Worm (Caenorhabditis elegans): Measurements from ENCODE around the gene F56D6.23.

Gene F56D6.23

DNA sequence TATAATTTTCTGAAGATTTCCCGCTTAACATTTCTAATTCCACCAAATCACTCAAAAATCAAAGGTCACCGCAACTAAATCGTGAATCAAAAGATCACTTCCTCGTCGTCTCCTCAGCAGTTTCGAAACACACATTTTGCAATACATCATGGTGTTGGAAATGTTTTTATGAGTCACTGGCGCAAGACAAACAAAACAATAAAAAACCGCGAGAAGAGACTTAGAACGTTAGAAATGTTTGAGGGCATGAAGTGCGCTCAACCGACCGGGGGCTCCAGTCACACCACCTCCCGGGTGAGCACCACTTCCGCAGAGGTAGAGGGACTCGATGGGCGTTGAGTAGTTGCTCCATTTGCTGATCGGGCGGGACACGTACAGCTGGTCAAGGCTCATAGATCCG is 43.0 kb upstream of the F56D6.23 start (continued):
- TF ChIP-seq cey-2 (tag; optimal IDR thresholded peaks at IDR 0.05; ENCODE audit: borderline replicate concordance, insufficient read depth) = no peak
- no peak for TF ChIP-seq zip-2 (tag; optimal IDR thresholded peaks at IDR 0.05)
- TF ChIP-seq lin-38 (GFP tag; IDR thresholded peaks at IDR 0.05) = no peak
- TF ChIP-seq daf-12 (tag; optimal IDR thresholded peaks at IDR 0.05) = no peak

DNA sequence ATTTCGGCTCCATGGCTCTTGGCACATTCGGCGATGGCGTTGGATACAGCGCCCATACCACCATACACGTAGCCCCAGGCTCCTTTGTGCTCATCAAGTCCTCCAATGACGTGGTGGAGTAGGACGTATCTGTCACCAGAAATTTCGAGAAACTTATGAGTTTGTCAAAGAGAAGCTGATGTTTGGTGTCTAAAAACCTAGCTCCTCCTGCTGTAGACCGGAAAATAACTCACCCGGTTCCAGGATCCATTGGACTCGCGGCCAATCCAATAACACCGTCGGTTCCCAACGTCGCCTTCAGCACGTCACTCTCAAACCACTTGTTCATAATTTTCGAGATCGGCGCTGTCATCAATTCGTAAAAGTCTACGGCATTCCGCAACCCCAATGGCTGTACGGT is 41.3 kb upstream of the F56D6.23 start:
- TF ChIP-seq aha-1 (tag) = peak; percentile 91
- no peak for TF ChIP-seq nhr-42 (GFP tag; IDR thresholded peaks at IDR 0.05)
- TF ChIP-seq snpc-4 (tag; optimal IDR thresholded peaks at IDR 0.05) = no peak
- no peak for TF ChIP-seq spr-1 (tag; optimal IDR thresholded peaks at IDR 0.05)
- no peak for TF ChIP-seq mes-2 (tag; optimal IDR thresholded peaks at IDR 0.05; ENCODE audit: poor library complexity, severe bottlenecking)
- TF ChIP-seq pha-4 (GFP tag; IDR thresholded peaks at IDR 0.05) = no peak
- TF ChIP-seq pha-4 (tag; optimal IDR thresholded peaks at IDR 0.05) = no peak
- TF ChIP-seq set-16 (GFP tag; IDR thresholded peaks at IDR 0.05) = no peak
- TF ChIP-seq ctbp-1 (GFP tag; IDR thresholded peaks at IDR 0.05) = no peak
- TF ChIP-seq unc-62 (GFP tag; optimal IDR thresholded peaks at IDR 0.05 in 1 of 2) = peak in 1 of 2 experiments; percentile 67
- TF ChIP-seq unc-62 (tag; optimal IDR thresholded peaks at IDR 0.05) = no peak
- TF ChIP-seq ceh-28 (tag; optimal IDR thresholded peaks at IDR 0.05) = no peak
- TF ChIP-seq php-3 (GFP tag; IDR thresholded peaks at IDR 0.05) = no peak
- no peak for TF ChIP-seq dpl-1 (GFP tag; optimal IDR thresholded peaks at IDR 0.05)
- no peak for TF ChIP-seq nhr-111 (GFP tag; optimal IDR thresholded peaks at IDR 0.05)

DNA sequence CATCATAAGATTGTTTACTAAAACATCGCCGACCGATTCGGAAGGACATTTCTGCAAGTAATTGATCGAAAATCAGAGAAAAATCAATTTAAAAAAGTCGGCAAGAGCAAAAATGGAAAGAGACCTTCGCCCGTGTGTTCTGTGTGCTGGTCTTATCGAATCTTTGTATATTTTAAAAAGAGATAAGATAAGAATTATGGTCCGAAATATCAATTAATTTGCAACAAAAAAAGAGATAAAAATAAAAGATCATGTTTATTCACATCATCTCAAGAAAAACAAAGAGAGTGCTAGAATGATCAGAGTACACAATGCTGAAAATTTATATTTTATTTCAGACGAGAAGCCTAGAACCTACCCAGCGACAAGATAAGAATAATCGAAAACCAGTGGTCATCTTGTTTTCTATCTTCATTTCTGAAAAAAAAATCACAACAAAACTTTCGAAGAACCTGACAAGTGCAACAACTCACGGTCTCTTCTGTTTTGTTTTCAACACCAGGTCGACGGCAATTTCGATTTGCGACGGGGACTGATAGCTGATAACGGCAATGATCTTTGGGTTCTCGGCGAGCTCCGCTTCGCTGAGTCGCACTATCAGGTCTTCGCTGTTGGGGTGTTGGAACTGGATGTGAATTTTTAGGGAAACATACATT is 39.8 kb upstream of the F56D6.23 start, which contains the start of gene F37C4.6:
Gene F37C4.6, minus strand, starts transcription at position 51 of the 656 bp plus-strand sequence.
- no peak for TF ChIP-seq zfp-3 (GFP tag; conservative IDR thresholded peaks at IDR 0.05)
- TF ChIP-seq nhr-28 (tag; optimal IDR thresholded peaks at IDR 0.05) = peak; percentile 9
- peak; percentile 14; the same call in 1 of the 2 replicates for TF ChIP-seq dmd-6 (GFP tag; IDR thresholded peaks at IDR 0.05)
- no peak for TF ChIP-seq Y105C5A.15 (GFP tag; IDR thresholded peaks at IDR 0.05)
- TF ChIP-seq hlh-11 (tag; optimal IDR thresholded peaks at IDR 0.05) = peak; percentile 49
- TF ChIP-seq daf-16 (GFP tag; optimal IDR thresholded peaks at IDR 0.05) = no peak
- peak; percentile 85 for TF ChIP-seq daf-16 (tag; optimal IDR thresholded peaks at IDR 0.05)
- TF ChIP-seq pqm-1 (tag; optimal IDR thresholded peaks at IDR 0.05) = peak; percentile 18

DNA sequence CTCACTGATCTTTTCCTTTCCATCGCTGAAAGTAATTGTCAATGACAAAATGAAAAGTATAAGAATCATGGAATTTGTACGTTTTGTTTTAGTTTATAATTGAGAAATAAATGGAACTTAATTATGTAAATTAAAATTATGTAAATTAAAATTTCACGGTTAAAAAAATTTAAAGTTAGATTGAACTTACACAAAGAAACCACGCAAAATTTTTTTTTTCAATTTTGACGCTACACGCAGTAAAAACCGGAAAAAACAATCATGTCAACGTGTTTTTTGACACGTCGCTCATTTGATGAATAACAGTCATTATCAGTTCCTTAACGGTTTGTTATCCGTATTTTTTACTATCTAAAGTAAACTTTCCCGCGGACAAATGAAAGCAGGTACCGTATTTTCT is 37.1 kb upstream of the F56D6.23 start, which contains the start of the genes F37C4.8 and oac-23:
Gene F37C4.8, minus strand, starts transcription at position 101 of the 400 bp plus-strand sequence.
Gene oac-23, plus strand, starts transcription at position 323 of the 400 bp plus-strand sequence.
- peak; percentile 32 for TF ChIP-seq aha-1 (tag)
- TF ChIP-seq ces-1 (GFP tag; optimal IDR thresholded peaks at IDR 0.05) = no peak
- no peak for TF ChIP-seq nhr-77 (tag; optimal IDR thresholded peaks at IDR 0.05)
- TF ChIP-seq dmd-8 (GFP tag; IDR thresholded peaks at IDR 0.05) = no peak
- no peak for TF ChIP-seq daf-8 (GFP tag; IDR thresholded peaks at IDR 0.05)
- no peak for TF ChIP-seq set-16 (GFP tag; IDR thresholded peaks at IDR 0.05)
- TF ChIP-seq zip-11 (GFP tag; IDR thresholded peaks at IDR 0.05) = no peak

DNA sequence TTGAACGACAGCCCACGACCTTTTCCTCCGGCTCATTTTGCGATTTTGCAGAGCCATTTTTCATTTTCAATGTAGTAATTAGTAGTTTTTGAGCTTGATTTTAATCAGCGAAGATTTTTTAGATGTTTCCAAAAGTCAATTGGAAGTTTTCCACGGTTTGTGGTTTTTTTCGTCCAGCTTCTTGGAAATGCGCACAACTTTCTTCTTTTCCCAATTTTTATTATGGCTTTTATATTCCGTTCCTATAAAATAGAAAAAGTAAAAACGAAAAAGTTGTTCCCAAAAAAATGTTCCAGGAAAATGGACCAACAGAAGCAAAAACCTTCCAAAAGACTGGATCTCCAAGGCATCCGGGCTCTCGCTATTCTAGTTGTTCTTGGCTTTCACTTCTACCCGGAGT is 32.9 kb upstream of the F56D6.23 start, which contains the start of gene oac-22:
Gene oac-22, plus strand, starts transcription at position 301 of the 400 bp plus-strand sequence.
- TF ChIP-seq Y48G9A.11 (GFP tag; IDR thresholded peaks at IDR 0.05) (no peak), lin-15B (tag; optimal IDR thresholded peaks at IDR 0.05) (no peak), dmd-9 (GFP tag; IDR thresholded peaks at IDR 0.05) (no peak), aly-2 (tag; optimal IDR thresholded peaks at IDR 0.05) (no peak), php-3 (GFP tag; IDR thresholded peaks at IDR 0.05) (no peak), Y105C5A.15 (GFP tag; IDR thresholded peaks at IDR 0.05) (no peak), vab-7 (GFP tag; IDR thresholded peaks at IDR 0.05) (no peak), ceh-44 (GFP tag; IDR thresholded peaks at IDR 0.05) (no peak), mxl-2 (GFP tag; conservative IDR thresholded peaks at IDR 0.05) (no peak), spr-3 (GFP tag; optimal IDR thresholded peaks at IDR 0.05) (no peak), arid-1 (GFP tag; conservative IDR thresholded peaks at IDR 0.05) (no peak)

Measured in whole organism, L4 larva.